Worm (Caenorhabditis elegans) whole organism, mixed stage, embryonic: ENCODE measurements around the gene Y43B11AL.1.

Experiments used
- ceh-39 ChIP-seq: fragments of 150-350 bp; optimal IDR thresholded peaks from 2 replicates; lab custom pipeline; 2014; ENCODE audit warnings: missing biosample characterization, missing genetic modification characterization
- nhr-12 ChIP-seq: fragments of 150-350 bp; optimal IDR thresholded peaks from 2 replicates; lab custom pipeline; 2014; ENCODE audit warnings: missing biosample characterization, missing genetic modification characterization
- nhr-28 ChIP-seq: fragments of 150-350 bp; optimal IDR thresholded peaks from 2 replicates; lab custom pipeline; 2014; ENCODE audit warnings: missing biosample characterization, missing genetic modification characterization
- pha-4 ChIP-seq: fragments of 150-350 bp; optimal IDR thresholded peaks from 2 replicates; lab custom pipeline; 2018; ENCODE audit warnings: missing biosample characterization, missing genetic modification reagents, missing genetic modification characterization
- snpc-4 ChIP-seq: fragments of 150-350 bp; optimal IDR thresholded peaks from 2 replicates; lab custom pipeline; 2014; ENCODE audit warnings: missing biosample characterization, missing genetic modification characterization
- unc-62 ChIP-seq: fragments of 150-350 bp; optimal IDR thresholded peaks from 2 replicates; lab custom pipeline; 2014; ENCODE audit warnings: missing biosample characterization, missing genetic modification reagents, missing genetic modification characterization
- ztf-11 ChIP-seq: fragments of 150-350 bp; optimal IDR thresholded peaks from 2 replicates; lab custom pipeline; 2014; ENCODE audit warnings: missing biosample characterization, missing genetic modification characterization

DNA sequence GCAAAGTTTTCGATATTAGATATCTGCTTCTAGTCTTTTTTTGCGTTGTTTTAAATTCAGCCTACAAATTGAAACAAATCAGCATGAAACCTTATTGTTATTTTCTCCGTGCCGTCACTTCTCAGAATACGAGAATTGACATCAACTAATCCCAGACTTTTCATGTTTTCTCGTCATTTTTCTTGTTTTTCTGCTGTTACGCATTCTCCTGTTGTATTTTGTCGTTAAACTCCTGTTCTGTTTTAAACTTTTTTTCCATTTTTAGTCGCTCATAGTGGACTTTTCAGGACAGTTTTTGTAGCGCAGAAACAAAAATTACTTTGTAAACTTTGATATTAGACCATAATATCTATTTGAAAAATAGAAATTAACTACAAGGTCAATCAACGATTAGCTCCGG, 42.9 kb upstream of the Y43B11AL.1 start:
- TF ChIP-seq ceh-39: no peak
- TF ChIP-seq unc-62: no peak
- no peak for TF ChIP-seq ztf-11 (tag; lab: Kevin White, UChicago)
- TF ChIP-seq snpc-4 (tag; lab: Kevin White, UChicago): no peak
- no peak for TF ChIP-seq pha-4 (tag; lab: Kevin White, UChicago)
- no peak for TF ChIP-seq nhr-12 (tag; lab: Kevin White, UChicago)
- TF ChIP-seq nhr-28 (tag; lab: Kevin White, UChicago): no peak
